Fruit fly (Drosophila melanogaster): ENCODE measurements around the gene Cyp6d5.

- TF ChIP-seq EcR (GFP tag; optimal IDR thresholded peaks at IDR 0.05) = no peak
- TF ChIP-seq psq (optimal IDR thresholded peaks at IDR 0.05) = no peak
These were observed 16.4 kb upstream of the Cyp6d5 start for dm6 chr3R:14012478-14013146.
